Worm (Caenorhabditis elegans) whole organism, L2 larva: Measurements from ENCODE around the gene col-151.

Source experiments
- C34F6.9 ChIP-seq: fragments of 150-350 bp; optimal IDR thresholded peaks from 2 replicates; lab custom pipeline; 2014; ENCODE audit warnings: missing biosample characterization, missing genetic modification characterization
- F13H6.1 ChIP-seq: sonication (generic microtip); optimal IDR thresholded peaks from 2 replicates; lab custom pipeline; 2016; ENCODE audit warnings: missing genetic modification characterization, missing compliant biosample characterization
- R02D3.7 ChIP-seq: fragments of 150-350 bp; optimal IDR thresholded peaks from 2 replicates; lab custom pipeline; 2014; ENCODE audit warnings: missing biosample characterization, missing genetic modification characterization
- Y55F3AM.14 ChIP-seq: fragments of 200-800 bp; sonication (Bioruptor generic); optimal IDR thresholded peaks from 2 replicates; lab custom pipeline; 2018; ENCODE audit warnings: mild to moderate bottlenecking, missing genetic modification characterization, missing compliant biosample characterization
- ZK546.5 ChIP-seq: sonication (generic microtip); optimal IDR thresholded peaks from 2 replicates; lab custom pipeline; 2017; ENCODE audit warnings: missing biosample characterization, missing genetic modification characterization
- ceh-16 ChIP-seq: fragments of 150-350 bp; optimal IDR thresholded peaks from 2 replicates; lab custom pipeline; 2014; ENCODE audit warnings: missing biosample characterization, missing genetic modification characterization
- ceh-82 ChIP-seq: fragments of 150-350 bp; optimal IDR thresholded peaks from 2 replicates; lab custom pipeline; 2014; ENCODE audit warnings: missing biosample characterization, missing genetic modification characterization
- crh-2 ChIP-seq: sonication (generic microtip); optimal IDR thresholded peaks from 2 replicates; lab custom pipeline; 2017; ENCODE audit warnings: missing biosample characterization, missing genetic modification characterization
- dmd-4 ChIP-seq: sonication (generic microtip); optimal IDR thresholded peaks from 2 replicates; lab custom pipeline; 2017; ENCODE audit warnings: missing biosample characterization, missing genetic modification characterization
- egl-27 ChIP-seq: sonication (generic microtip); optimal IDR thresholded peaks from 3 replicates; lab custom pipeline; 2017; ENCODE audit warnings: missing biosample characterization, missing genetic modification reagents, missing genetic modification characterization
- elt-1 ChIP-seq: fragments of 150-350 bp; optimal IDR thresholded peaks from 2 replicates; lab custom pipeline; 2014; ENCODE audit warnings: missing biosample characterization, missing genetic modification characterization
- elt-3 ChIP-seq: sonication (generic microtip); optimal IDR thresholded peaks from 2 replicates; lab custom pipeline; 2017; ENCODE audit warnings: missing biosample characterization, missing genetic modification characterization
- fos-1 ChIP-seq: fragments of 150-350 bp; optimal IDR thresholded peaks from 2 replicates; lab custom pipeline; 2014; ENCODE audit warnings: missing biosample characterization, missing genetic modification characterization
- lin-11 ChIP-seq: fragments of 150-350 bp; sonication (generic microtip); optimal IDR thresholded peaks from 2 replicates; lab custom pipeline; 2014; ENCODE audit warnings: missing biosample characterization, missing genetic modification characterization, inconsistent platforms, mixed read lengths
- lin-39 ChIP-seq: fragments of 150-350 bp; optimal IDR thresholded peaks from 2 replicates; lab custom pipeline; 2014; ENCODE audit warnings: missing biosample characterization, missing genetic modification reagents, missing genetic modification characterization
- lsy-2 ChIP-seq, 2 experiments: fragments of 150-350 bp in 1 of 2; sonication (generic microtip) in 1 of 2; optimal IDR thresholded peaks; 2 replicates each; lab custom pipeline; 2014 to 2017; ENCODE audit warnings: missing biosample characterization in 2 of 2, missing genetic modification characterization in 2 of 2
- mab-5 ChIP-seq: fragments of 150-350 bp; optimal IDR thresholded peaks from 2 replicates; lab custom pipeline; 2014; ENCODE audit warnings: missing biosample characterization, missing genetic modification characterization
- mbf-1 ChIP-seq: sonication (generic microtip); optimal IDR thresholded peaks from 2 replicates; lab custom pipeline; 2017; ENCODE audit warnings: missing biosample characterization, missing genetic modification characterization
- nhr-10 ChIP-seq: sonication (generic microtip); optimal IDR thresholded peaks from 2 replicates; lab custom pipeline; 2017; ENCODE audit warnings: missing biosample characterization, missing genetic modification characterization
- nhr-11 ChIP-seq: fragments of 150-350 bp; optimal IDR thresholded peaks from 2 replicates; lab custom pipeline; 2014; ENCODE audit warnings: missing biosample characterization, missing genetic modification characterization
- nhr-129 ChIP-seq: fragments of 150-350 bp; optimal IDR thresholded peaks from 2 replicates; lab custom pipeline; 2014; ENCODE audit warnings: missing biosample characterization, missing genetic modification characterization
- nhr-21 ChIP-seq: fragments of 150-350 bp; optimal IDR thresholded peaks from 2 replicates; lab custom pipeline; 2014; ENCODE audit warnings: missing biosample characterization, missing genetic modification characterization
- nhr-23 ChIP-seq: fragments of 150-350 bp; optimal IDR thresholded peaks from 2 replicates; lab custom pipeline; 2014; ENCODE audit warnings: missing biosample characterization, missing genetic modification reagents, missing genetic modification characterization
- nhr-237 ChIP-seq: fragments of 150-350 bp; optimal IDR thresholded peaks from 2 replicates; lab custom pipeline; 2014; ENCODE audit warnings: missing biosample characterization, missing genetic modification characterization
- nhr-25 ChIP-seq: fragments of 150-350 bp; sonication (generic microtip); optimal IDR thresholded peaks from 3 replicates; lab custom pipeline; 2014; ENCODE audit warnings: missing biosample characterization, missing genetic modification characterization
- peb-1 ChIP-seq: fragments of 150-350 bp; optimal IDR thresholded peaks from 2 replicates; lab custom pipeline; 2014; ENCODE audit warnings: missing biosample characterization, missing genetic modification characterization
- skn-1 ChIP-seq: sonication (generic microtip); optimal IDR thresholded peaks from 2 replicates; lab custom pipeline; 2017; ENCODE audit warnings: missing biosample characterization, missing genetic modification characterization
- sma-3 ChIP-seq: sonication (generic microtip); optimal IDR thresholded peaks from 2 replicates; lab custom pipeline; 2016; ENCODE audit warnings: missing genetic modification reagents, missing genetic modification characterization, missing compliant biosample characterization
- snpc-4 ChIP-seq: fragments of 150-350 bp; optimal IDR thresholded peaks from 2 replicates; lab custom pipeline; 2014; ENCODE audit warnings: missing biosample characterization, missing genetic modification characterization
- unc-39 ChIP-seq: fragments of 150-350 bp; optimal IDR thresholded peaks from 2 replicates; lab custom pipeline; 2014; ENCODE audit warnings: missing biosample characterization, missing genetic modification characterization
- unc-62 ChIP-seq: fragments of 150-350 bp; optimal IDR thresholded peaks from 2 replicates; lab custom pipeline; 2014; ENCODE audit warnings: missing biosample characterization, missing genetic modification reagents, missing genetic modification characterization
- zag-1 ChIP-seq: fragments of 150-350 bp; optimal IDR thresholded peaks from 2 replicates; lab custom pipeline; 2014; ENCODE audit warnings: missing biosample characterization, missing genetic modification characterization
- ztf-4 ChIP-seq: fragments of 150-350 bp; optimal IDR thresholded peaks from 2 replicates; lab custom pipeline; 2014; ENCODE audit warnings: missing biosample characterization, missing genetic modification characterization

col-151 gene

DNA sequence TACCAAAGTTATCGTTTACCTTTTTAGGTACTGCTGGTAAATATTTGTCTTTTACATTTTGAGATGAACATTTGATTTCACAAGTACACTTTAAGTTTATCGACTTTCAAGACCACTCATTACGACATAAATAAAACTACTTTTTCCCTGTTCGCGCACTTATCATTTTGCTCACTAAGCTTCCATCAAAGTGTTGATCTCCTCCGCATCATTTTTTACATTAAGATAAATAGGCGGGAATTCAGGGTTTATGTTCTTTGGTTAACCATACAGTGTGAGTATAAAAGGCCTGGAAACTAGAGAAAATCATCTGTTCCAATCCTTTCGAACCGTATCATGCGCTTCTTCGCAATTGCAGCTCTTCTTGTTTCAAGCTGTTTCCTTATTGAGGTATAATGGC is 12.9 kb downstream of the col-151 start, which contains the start of gene pqn-2:
Gene pqn-2 (plus strand): TSS at position 301 of the 400 bp plus-strand sequence.
- TF ChIP-seq elt-3 (tag; lab: Kevin White, UChicago) (no peak), ceh-16 (no peak), fos-1 (tag; lab: Kevin White, UChicago) (no peak), F13H6.1 (tag; lab: Kevin White, UChicago) (no peak), ZK546.5 (no peak), nhr-11 (tag; lab: Kevin White, UChicago) (no peak), nhr-129 (tag; lab: Kevin White, UChicago) (no peak), lin-11 (tag; lab: Kevin White, UChicago) (no peak), nhr-237 (tag; lab: Kevin White, UChicago) (no peak), elt-1 (tag; lab: Kevin White, UChicago) (no peak), sma-3 (GFP tag; lab: Kevin White, UChicago) (no peak), egl-27 (tag; lab: Kevin White, UChicago) (no peak), C34F6.9 (no peak), ceh-82 (tag; lab: Kevin White, UChicago) (no peak), nhr-10 (no peak), skn-1 (tag; lab: Kevin White, UChicago) (no peak), Y55F3AM.14 (GFP tag; lab: Kevin White, UChicago) (no peak), mab-5 (tag; lab: Kevin White, UChicago) (no peak), nhr-21 (tag; lab: Kevin White, UChicago) (no peak)

DNA sequence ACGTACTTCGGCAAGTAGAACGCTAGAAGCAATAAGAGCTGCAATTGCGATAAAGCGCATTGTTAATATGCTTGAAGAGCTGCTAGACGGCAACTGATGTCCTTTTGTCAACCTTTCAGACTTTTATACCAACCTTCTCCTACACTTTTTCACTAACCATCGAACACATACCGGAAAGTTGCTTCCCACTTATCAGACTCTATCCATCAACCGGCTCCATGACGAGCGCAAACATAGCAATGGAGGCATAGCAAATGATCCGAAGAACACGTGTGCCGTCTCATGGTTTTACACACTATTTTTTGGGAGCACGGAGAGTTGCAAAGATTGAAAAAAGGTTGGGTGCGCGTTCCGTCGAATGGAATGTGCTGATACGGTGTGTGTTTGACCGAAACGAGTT is 13.3 kb downstream of the col-151 start, which contains the start of gene abu-1:
Gene abu-1 (minus strand): TSS at position 101 of the 400 bp plus-strand sequence.
- TF ChIP-seq nhr-21 (tag; lab: Kevin White, UChicago) (no peak), zag-1 (no peak), elt-1 (tag; lab: Kevin White, UChicago) (no peak), nhr-11 (tag; lab: Kevin White, UChicago) (no peak), fos-1 (tag; lab: Kevin White, UChicago) (no peak), lsy-2 (tag; optimal IDR thresholded peaks at IDR 0.05; lab: Kevin White, UChicago) (no peak), crh-2 (tag; lab: Kevin White, UChicago) (no peak), nhr-25 (tag; lab: Kevin White, UChicago) (no peak), C34F6.9 (no peak), nhr-10 (no peak), R02D3.7 (no peak), nhr-23 (no peak), nhr-129 (tag; lab: Kevin White, UChicago) (no peak), dmd-4 (tag; lab: Kevin White, UChicago) (no peak), lin-11 (tag; lab: Kevin White, UChicago) (no peak), snpc-4 (no peak), peb-1 (no peak), mbf-1 (tag; lab: Kevin White, UChicago) (no peak)

DNA sequence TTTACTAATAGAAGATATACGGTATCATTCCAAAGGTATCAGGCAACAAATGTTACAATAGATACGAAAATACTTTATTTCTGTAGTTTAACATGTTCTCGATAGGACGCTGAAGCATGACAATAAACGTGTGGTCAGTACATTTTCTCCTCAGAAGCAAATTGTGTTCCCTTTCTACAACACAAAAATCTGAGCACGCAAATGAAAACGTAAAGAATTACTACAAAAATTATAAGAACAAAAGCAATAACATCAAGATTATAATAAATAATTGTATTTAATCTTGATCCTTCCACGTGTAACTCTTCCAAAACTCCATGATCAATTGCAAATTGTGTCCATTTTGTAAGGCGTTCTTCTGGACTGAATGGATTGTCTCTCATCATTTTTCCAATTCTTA is 15.3 kb downstream of the col-151 start:
- no peak for TF ChIP-seq unc-62
- no peak for TF ChIP-seq ZK546.5
- TF ChIP-seq ceh-82 (tag; lab: Kevin White, UChicago), result no peak

DNA sequence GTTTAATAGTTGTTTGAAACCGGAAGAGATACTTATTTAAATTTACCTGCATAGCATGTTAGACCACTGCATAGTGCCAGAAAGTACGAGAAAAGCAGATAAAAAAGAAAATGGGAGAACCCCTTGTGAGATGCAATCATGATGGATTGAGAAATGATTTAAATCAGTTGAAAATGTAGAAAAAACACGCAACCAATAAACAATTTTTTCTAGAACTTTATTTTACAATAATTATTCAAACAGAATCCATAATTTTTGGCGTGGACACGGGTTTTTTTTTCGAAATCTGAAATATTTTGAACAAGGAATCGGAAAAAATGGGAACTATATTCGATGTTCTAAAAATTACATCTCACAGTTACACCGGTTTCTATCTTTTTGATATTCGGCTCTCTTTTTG is 15.7 kb downstream of the col-151 start, which contains the start of gene AC3.12:
Gene AC3.12 (minus strand): TSS at position 101 of the 400 bp plus-strand sequence.
- TF ChIP-seq ztf-4 (tag; lab: Kevin White, UChicago), result no peak
- no peak for TF ChIP-seq nhr-237 (tag; lab: Kevin White, UChicago)
- TF ChIP-seq Y55F3AM.14 (GFP tag; lab: Kevin White, UChicago), result no peak
- TF ChIP-seq lin-39, result no peak
- TF ChIP-seq nhr-11 (tag; lab: Kevin White, UChicago), result no peak
- TF ChIP-seq unc-39 (tag; lab: Kevin White, UChicago), result no peak
- no peak for TF ChIP-seq C34F6.9
- TF ChIP-seq crh-2 (tag; lab: Kevin White, UChicago), result no peak
- TF ChIP-seq nhr-23, result no peak
- no peak for TF ChIP-seq ceh-16
- no peak for TF ChIP-seq dmd-4 (tag; lab: Kevin White, UChicago)
- TF ChIP-seq R02D3.7, result no peak
- TF ChIP-seq skn-1 (tag; lab: Kevin White, UChicago), result no peak
- no peak for TF ChIP-seq sma-3 (GFP tag; lab: Kevin White, UChicago)
- no peak for TF ChIP-seq nhr-10
- no peak for TF ChIP-seq fos-1 (tag; lab: Kevin White, UChicago)

DNA sequence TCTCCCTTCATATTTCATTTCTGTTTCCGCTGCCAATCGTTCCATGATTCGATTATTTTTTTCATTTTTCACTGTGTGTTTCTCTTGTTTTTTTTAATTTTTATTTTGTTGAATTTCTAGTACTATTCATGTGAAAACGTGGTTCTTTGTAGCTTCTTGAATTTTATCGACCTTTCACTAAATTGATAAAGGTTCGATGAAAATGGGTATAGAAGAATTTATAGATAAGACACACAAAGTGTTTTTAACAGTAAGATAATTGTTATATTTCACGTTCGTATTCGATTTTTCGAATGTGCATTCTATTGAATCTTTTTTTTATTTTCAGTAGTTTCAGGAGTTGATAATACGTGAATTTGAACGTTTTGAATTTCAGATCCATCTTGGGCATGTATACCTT is 23.1 kb downstream of the col-151 start, which contains the start of gene ugt-49:
Gene ugt-49 (plus strand): TSS at position 371 of the 400 bp plus-strand sequence.
- TF ChIP-seq fos-1 (tag; lab: Kevin White, UChicago) (peak; percentile 60), lsy-2 (tag; optimal IDR thresholded peaks at IDR 0.05; lab: Kevin White, UChicago) (no peak), egl-27 (tag; lab: Kevin White, UChicago) (no peak), mbf-1 (tag; lab: Kevin White, UChicago) (no peak)
